Fruit fly (Drosophila melanogaster) whole organism, embryonic: ENCODE results near the gene ClpX.
A peak's percentile ranks its signal among the peaks of the same experiment; 100 is the strongest.

ENCODE experiments used
- BEAF-32 ChIP-seq: fragments of 200-800 bp; sonication (Bioruptor generic); optimal IDR thresholded peaks from 3 replicates; lab custom pipeline; 2017; ENCODE audit warnings: missing biosample characterization, missing genetic modification characterization, mild to moderate bottlenecking, moderate library complexity, missing genetic modification reagents
- CG10147 ChIP-seq: fragments of 200-800 bp; sonication (Bioruptor generic); optimal IDR thresholded peaks from 2 replicates; lab custom pipeline; 2019; ENCODE audit warnings: missing biosample characterization, mild to moderate bottlenecking, missing genetic modification characterization, moderate library complexity
- CG10654 ChIP-seq: fragments of 200-800 bp; sonication (Bioruptor generic); optimal IDR thresholded peaks from 2 replicates; lab custom pipeline; 2016; ENCODE audit warnings: missing biosample characterization, missing genetic modification characterization
- CG10959 ChIP-seq: fragments of 200-800 bp; sonication (Bioruptor generic); IDR thresholded peaks from 2 replicates; pipeline ENCODE4 v1.3.6; 2022; ENCODE audit warnings: missing biosample characterization, missing genetic modification characterization
- CG1233 ChIP-seq: fragments of 200-800 bp; sonication (Bioruptor generic); optimal IDR thresholded peaks from 4 replicates; lab custom pipeline; 2018; ENCODE audit warnings: missing biosample characterization, mild to moderate bottlenecking, missing genetic modification characterization
- CG12659 ChIP-seq: fragments of 200-800 bp; sonication (Bioruptor generic); optimal IDR thresholded peaks from 3 replicates; lab custom pipeline; 2017; ENCODE audit warnings: mild to moderate bottlenecking, missing biosample characterization, missing genetic modification reagents, missing genetic modification characterization
- CG12769 ChIP-seq: fragments of 200-800 bp; sonication (Bioruptor generic); optimal IDR thresholded peaks from 2 replicates; lab custom pipeline; 2019; ENCODE audit warnings: missing biosample characterization, mild to moderate bottlenecking, missing genetic modification characterization, moderate library complexity
- CG12942 ChIP-seq: fragments of 200-800 bp; sonication (Bioruptor generic); optimal IDR thresholded peaks from 3 replicates; lab custom pipeline; 2016; ENCODE audit warnings: missing biosample characterization, missing genetic modification characterization
- CG13296 ChIP-seq: fragments of 200-800 bp; sonication (Bioruptor generic); optimal IDR thresholded peaks from 3 replicates; lab custom pipeline; 2018; ENCODE audit warnings: missing biosample characterization, mild to moderate bottlenecking, missing genetic modification characterization
- CG13624 ChIP-seq: fragments of 200-800 bp; sonication (Bioruptor generic); optimal IDR thresholded peaks from 2 replicates; lab custom pipeline; 2016; ENCODE audit warnings: missing biosample characterization, missing genetic modification characterization
- CG1602 ChIP-seq: fragments of 200-800 bp; sonication (Bioruptor generic); optimal IDR thresholded peaks from 3 replicates; lab custom pipeline; 2016; ENCODE audit warnings: missing biosample characterization, missing genetic modification characterization
- CG16813 ChIP-seq: fragments of 200-800 bp; sonication (Bioruptor generic); IDR thresholded peaks from 3 replicates; pipeline ENCODE4 v1.3.6; 2022; ENCODE audit warnings: missing biosample characterization, missing genetic modification characterization; ENCODE audit not compliant: partially characterized antibody
- CG16863 ChIP-seq: fragments of 200-800 bp; sonication (Bioruptor generic); optimal IDR thresholded peaks from 3 replicates; lab custom pipeline; 2016; ENCODE audit warnings: missing biosample characterization, missing genetic modification characterization
- CG2889 ChIP-seq: fragments of 200-800 bp; sonication (Bioruptor generic); IDR thresholded peaks from 3 replicates; pipeline ENCODE4 v1.3.6; 2022; ENCODE audit warnings: missing biosample characterization, missing genetic modification characterization
- CG31365 ChIP-seq: fragments of 200-800 bp; sonication (Bioruptor generic); optimal IDR thresholded peaks from 2 replicates; lab custom pipeline; 2018; ENCODE audit warnings: missing biosample characterization, mild to moderate bottlenecking, missing genetic modification characterization
- CG31441 ChIP-seq: fragments of 200-800 bp; sonication (Bioruptor generic); IDR thresholded peaks from 2 replicates; pipeline ENCODE4 v1.3.6; 2022; ENCODE audit warnings: missing biosample characterization, missing genetic modification characterization
- CG3281 ChIP-seq: fragments of 200-800 bp; sonication (Bioruptor generic); optimal IDR thresholded peaks from 3 replicates; lab custom pipeline; 2017; ENCODE audit warnings: missing biosample characterization, mild to moderate bottlenecking, missing genetic modification characterization
- CG42726 ChIP-seq: fragments of 200-800 bp; sonication (Bioruptor generic); IDR thresholded peaks from 2 replicates; pipeline ENCODE4 v1.3.6; 2022; ENCODE audit warnings: missing biosample characterization, missing genetic modification characterization; ENCODE audit not compliant: partially characterized antibody
- CG4328 ChIP-seq: fragments of 200-800 bp; sonication (Bioruptor generic); optimal IDR thresholded peaks from 3 replicates; lab custom pipeline; 2017; ENCODE audit warnings: missing biosample characterization, missing genetic modification reagents, missing genetic modification characterization
- CG4360 ChIP-seq: fragments of 200-800 bp; sonication (Bioruptor generic); IDR thresholded peaks from 2 replicates; pipeline ENCODE4 v1.3.6; 2022; ENCODE audit warnings: missing biosample characterization, missing genetic modification characterization
- CG4617 ChIP-seq: fragments of 200-800 bp; sonication (Bioruptor generic); optimal IDR thresholded peaks from 3 replicates; lab custom pipeline; 2016; ENCODE audit warnings: missing biosample characterization, missing genetic modification characterization, borderline replicate concordance
- CG7357 ChIP-seq: fragments of 200-800 bp; sonication (Bioruptor generic); IDR thresholded peaks from 3 replicates; pipeline ENCODE4 v1.3.6; 2022; ENCODE audit warnings: missing biosample characterization, missing genetic modification characterization
- Doc2 ChIP-seq: fragments of 200-800 bp; sonication (Bioruptor generic); IDR thresholded peaks from 2 replicates; pipeline ENCODE4 v1.3.6; 2022; ENCODE audit warnings: missing biosample characterization, missing genetic modification characterization
- E2f2 ChIP-seq: fragments of 200-800 bp; sonication (Bioruptor generic); IDR thresholded peaks from 2 replicates; pipeline ENCODE4 v1.3.6; 2022; ENCODE audit warnings: missing biosample characterization, missing genetic modification characterization
- Ets65A ChIP-seq: fragments of 200-800 bp; sonication (Bioruptor generic); peaks from one replicate; lab custom pipeline; 2016; ENCODE audit warnings: missing biosample characterization, missing genetic modification characterization
- Fer1 ChIP-seq: fragments of 200-800 bp; sonication (Bioruptor generic); optimal IDR thresholded peaks from 2 replicates; lab custom pipeline; 2017; ENCODE audit warnings: missing biosample characterization, mild to moderate bottlenecking, missing genetic modification characterization
- HLH3B ChIP-seq: fragments of 200-800 bp; sonication (Bioruptor generic); IDR thresholded peaks from 2 replicates; pipeline ENCODE4 v1.3.6; 2022; ENCODE audit warnings: missing biosample characterization, missing genetic modification characterization
- Hr3 ChIP-seq: fragments of 200-800 bp; sonication (Bioruptor generic); optimal IDR thresholded peaks from 3 replicates; lab custom pipeline; 2016; ENCODE audit warnings: missing biosample characterization, missing genetic modification characterization
- Lpt ChIP-seq: fragments of >200 bp; optimal IDR thresholded peaks from 2 replicates; lab custom pipeline; 2018; ENCODE audit warnings: missing biosample characterization, missing genetic modification characterization
- MESR4 ChIP-seq: fragments of 200-800 bp; sonication (Bioruptor generic); optimal IDR thresholded peaks from 2 replicates; lab custom pipeline; 2018; ENCODE audit warnings: missing biosample characterization, mild to moderate bottlenecking, missing genetic modification characterization, moderate library complexity
- NK7.1 ChIP-seq: fragments of 200-800 bp; sonication (Bioruptor generic); optimal IDR thresholded peaks from 3 replicates; lab custom pipeline; 2016; ENCODE audit warnings: missing biosample characterization, missing genetic modification characterization
- NfI ChIP-seq: fragments of 200-800 bp; sonication (Bioruptor generic); optimal IDR thresholded peaks from 3 replicates; lab custom pipeline; 2018; ENCODE audit warnings: missing biosample characterization, mild to moderate bottlenecking, missing genetic modification characterization, moderate library complexity
- PHDP ChIP-seq: fragments of 200-800 bp; sonication (Bioruptor generic); optimal IDR thresholded peaks from 3 replicates; lab custom pipeline; 2018; ENCODE audit warnings: missing biosample characterization, mild to moderate bottlenecking, missing genetic modification characterization, moderate library complexity
- Ptx1 ChIP-seq: fragments of 200-800 bp; sonication (Bioruptor generic); IDR thresholded peaks from 2 replicates; pipeline ENCODE4 v1.3.6; 2022; ENCODE audit warnings: missing biosample characterization, missing genetic modification characterization
- Rfx ChIP-seq: fragments of 200-800 bp; sonication (Bioruptor generic); IDR thresholded peaks from 2 replicates; pipeline ENCODE4 v1.3.6; 2022; ENCODE audit warnings: missing biosample characterization, missing genetic modification characterization
- ato ChIP-seq: fragments of 200-800 bp; sonication (Bioruptor generic); IDR thresholded peaks from 2 replicates; pipeline ENCODE4 v1.3.6; 2022; ENCODE audit warnings: missing biosample characterization, missing genetic modification characterization; ENCODE audit not compliant: partially characterized antibody
- bbx ChIP-seq: fragments of 200-800 bp; sonication (Bioruptor generic); IDR thresholded peaks from 2 replicates; pipeline ENCODE4 v1.3.6; 2022; ENCODE audit warnings: missing biosample characterization, missing genetic modification characterization; ENCODE audit not compliant: partially characterized antibody
- cas ChIP-seq: fragments of 200-800 bp; sonication (Bioruptor generic); IDR thresholded peaks from 2 replicates; pipeline ENCODE4 v1.3.6; 2022; ENCODE audit warnings: missing biosample characterization, missing genetic modification characterization
- cg ChIP-seq: fragments of 200-800 bp; sonication (Bioruptor generic); optimal IDR thresholded peaks from 3 replicates; lab custom pipeline; 2019; ENCODE audit warnings: missing biosample characterization, mild to moderate bottlenecking, missing genetic modification characterization, moderate library complexity
- chinmo ChIP-seq: fragments of 200-800 bp; sonication (Bioruptor generic); IDR thresholded peaks from 4 replicates; pipeline ENCODE4 v1.3.6; 2022; ENCODE audit warnings: missing biosample characterization, missing genetic modification characterization; ENCODE audit not compliant: partially characterized antibody
- en ChIP-seq: fragments of 200-800 bp; sonication (Bioruptor generic); optimal IDR thresholded peaks from 2 replicates; lab custom pipeline; 2016; ENCODE audit warnings: missing biosample characterization, missing genetic modification characterization
- exex ChIP-seq: fragments of 200-800 bp; sonication (Bioruptor generic); optimal IDR thresholded peaks from 4 replicates; lab custom pipeline; 2018; ENCODE audit warnings: missing biosample characterization, mild to moderate bottlenecking, missing genetic modification characterization, moderate library complexity
- fd64A ChIP-seq: fragments of 200-800 bp; sonication (Bioruptor generic); optimal IDR thresholded peaks from 3 replicates; lab custom pipeline; 2018; ENCODE audit warnings: missing biosample characterization, mild to moderate bottlenecking, missing genetic modification characterization
- lilli ChIP-seq: fragments of 200-800 bp; sonication (Bioruptor generic); optimal IDR thresholded peaks from 3 replicates; lab custom pipeline; 2016; ENCODE audit warnings: missing biosample characterization, missing genetic modification characterization
- nerfin-1 ChIP-seq: fragments of 200-800 bp; sonication (Bioruptor generic); optimal IDR thresholded peaks from 3 replicates; lab custom pipeline; 2019; ENCODE audit warnings: missing biosample characterization, mild to moderate bottlenecking, missing genetic modification characterization, moderate library complexity
- sug ChIP-seq: fragments of 200-800 bp; optimal IDR thresholded peaks from 2 replicates; lab custom pipeline; 2019; ENCODE audit warnings: missing biosample characterization, mild to moderate bottlenecking, missing genetic modification characterization, moderate library complexity
- unc-4 ChIP-seq: fragments of 200-800 bp; sonication (Bioruptor generic); IDR thresholded peaks from 2 replicates; pipeline ENCODE4 v1.3.6; 2022; ENCODE audit warnings: missing biosample characterization, missing genetic modification characterization; ENCODE audit not compliant: partially characterized antibody
- vnd ChIP-seq: fragments of 200-800 bp; sonication (Bioruptor generic); IDR thresholded peaks from 3 replicates; pipeline ENCODE4 v1.3.6; 2022; ENCODE audit warnings: missing biosample characterization, missing genetic modification characterization; ENCODE audit not compliant: partially characterized antibody

Gene ClpX

dm6 chr3R:19902926-19903739 is at the start of gene ClpX (continued):
- peak; percentile 60 for TF ChIP-seq ato
- peak; percentile 64; the same call in 2 of the 3 replicates for TF ChIP-seq CG16813
- TF ChIP-seq Rfx (GFP tag; lab: Robert Waterston, UW) = 0 out of 2 replicates have a peak, but pooled peaks have one; percentile 14
- no peak for TF ChIP-seq CG16863
- TF ChIP-seq CG10654 (GFP tag; lab: Kevin White, UChicago) = no peak
- peak; percentile 55 for TF ChIP-seq CG13624
- TF ChIP-seq PHDP (tag; lab: Kevin White, UChicago) = peak; percentile 17
- TF ChIP-seq chinmo (GFP tag; lab: Robert Waterston, UW) = 0 out of 4 replicates have a peak, but pooled peaks have one; percentile 41
- TF ChIP-seq Ets65A (GFP tag; lab: Kevin White, UChicago) = no peak
- no peak for TF ChIP-seq CG7357 (GFP tag; lab: Robert Waterston, UW)
- TF ChIP-seq CG1602 (GFP tag; lab: Kevin White, UChicago) = no peak
- TF ChIP-seq cas (GFP tag; lab: Robert Waterston, UW) = no peak
- peak; percentile 54 for TF ChIP-seq CG12659 (GFP tag; lab: Kevin White, UChicago)
- TF ChIP-seq E2f2 (GFP tag; lab: Robert Waterston, UW) = peak; percentile 35; the same call in 1 of the 2 replicates
- peak; percentile 27 for TF ChIP-seq Fer1
- TF ChIP-seq CG13296 (GFP tag; lab: Kevin White, UChicago) = peak; percentile 20
- TF ChIP-seq NK7.1 (GFP tag; lab: Kevin White, UChicago) = no peak
- no peak for TF ChIP-seq HLH3B (GFP tag; lab: Robert Waterston, UW)
- no peak for TF ChIP-seq CG1233 (GFP tag; lab: Kevin White, UChicago)
- peak; percentile 5 for TF ChIP-seq lilli (GFP tag; lab: Kevin White, UChicago)
- peak; percentile 18 for TF ChIP-seq exex (tag; lab: Kevin White, UChicago)
- TF ChIP-seq bbx (GFP tag; lab: Robert Waterston, UW) = peak; percentile 77
- TF ChIP-seq unc-4 (GFP tag; lab: Robert Waterston, UW) = peak; percentile 78
- no peak for TF ChIP-seq CG4360 (GFP tag; lab: Robert Waterston, UW)
- TF ChIP-seq CG31365 (tag; lab: Kevin White, UChicago) = peak; percentile 7
- no peak for TF ChIP-seq Ptx1 (GFP tag; lab: Robert Waterston, UW)
- TF ChIP-seq CG4328 (GFP tag; lab: Kevin White, UChicago) = no peak
- TF ChIP-seq NfI (GFP tag; lab: Kevin White, UChicago) = peak; percentile 9
- peak; percentile 71 for TF ChIP-seq BEAF-32 (GFP tag; lab: Kevin White, UChicago)
- no peak for TF ChIP-seq CG31441 (GFP tag; lab: Robert Waterston, UW)
- TF ChIP-seq CG42726 (GFP tag; lab: Robert Waterston, UW) = peak; percentile 46; the same call in 1 of the 2 replicates
- peak; percentile 29 for TF ChIP-seq CG10147
- TF ChIP-seq Lpt = no peak
- peak; percentile 72 for TF ChIP-seq cg (GFP tag; lab: Kevin White, UChicago)
- peak; percentile 58 for TF ChIP-seq CG4617
- TF ChIP-seq sug = peak; percentile 42
- TF ChIP-seq fd64A = no peak
- TF ChIP-seq Doc2 (GFP tag; lab: Robert Waterston, UW) = no peak
- TF ChIP-seq MESR4 = peak; percentile 87
- TF ChIP-seq CG2889 = no peak
- TF ChIP-seq vnd (GFP tag; lab: Robert Waterston, UW) = peak; percentile 66
- no peak for TF ChIP-seq CG12942 (GFP tag; lab: Kevin White, UChicago)
- peak; percentile 37 for TF ChIP-seq nerfin-1 (tag; lab: Kevin White, UChicago)
- peak; percentile 17 for TF ChIP-seq CG3281 (GFP tag; lab: Kevin White, UChicago)
- no peak for TF ChIP-seq Hr3 (GFP tag; lab: Kevin White, UChicago)
- TF ChIP-seq en = no peak
- no peak for TF ChIP-seq CG10959 (GFP tag; lab: Robert Waterston, UW)
- no peak for TF ChIP-seq CG12769 (tag; lab: Kevin White, UChicago)
